In the genomic region with DNA sequence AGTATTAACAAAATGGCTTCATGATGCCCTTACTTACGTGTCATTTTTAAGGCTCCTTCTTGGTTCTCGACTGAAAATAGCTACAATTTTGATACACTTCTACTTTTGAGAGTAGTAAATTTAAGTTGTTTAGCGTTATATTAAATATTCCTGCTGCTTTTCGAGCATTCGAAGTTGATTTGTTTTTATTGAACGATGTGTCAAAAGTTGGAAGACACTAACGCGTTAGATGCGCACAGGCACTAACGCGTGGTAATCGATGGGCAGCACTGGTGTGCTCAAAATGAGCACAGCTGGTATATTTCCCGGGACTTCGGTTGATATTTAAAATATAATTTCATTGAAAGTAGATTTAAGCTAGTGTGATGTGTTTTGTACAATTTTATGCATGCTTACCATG, we compare ENCODE assay signal across 2 fruit fly cellular contexts.
TF ChIP-seq lines count a peak whose summit lies in the region.

A gene (minus strand): TSS at position 369 of the 400 bp plus-strand sequence.

TF ChIP-seq in whole organism, embryonic, 481 proteins besides CTCF, POLR2A, EP300 and RAD21 (continued from another document and continues in another):
- TF ChIP-seq stwl (tag; optimal IDR thresholded peaks at IDR 0.05; lab: Kevin White, UChicago) (peak; percentile 90), HmgZ (tag; optimal IDR thresholded peaks at IDR 0.05; lab: Kevin White, UChicago) (peak; percentile 80), CG14441 (GFP tag; IDR thresholded peaks at IDR 0.05; lab: Robert Waterston, UW) (no peak), kah (GFP tag; optimal IDR thresholded peaks at IDR 0.05; lab: Kevin White, UChicago) (no peak), peb (GFP tag; IDR thresholded peaks at IDR 0.05; lab: Robert Waterston, UW) (no peak), CG32767 (GFP tag; IDR thresholded peaks at IDR 0.05; lab: Robert Waterston, UW) (no peak), CG7357 (GFP tag; IDR thresholded peaks at IDR 0.05; lab: Robert Waterston, UW) (no peak), CG13775 (GFP tag; optimal IDR thresholded peaks at IDR 0.05; lab: Kevin White, UChicago) (no peak), CG11398 (GFP tag; optimal IDR thresholded peaks at IDR 0.05; lab: Kevin White, UChicago) (no peak), CG12236 (GFP tag; optimal IDR thresholded peaks at IDR 0.05; lab: Kevin White, UChicago) (no peak), CG1603 (tag; optimal IDR thresholded peaks at IDR 0.05; lab: Kevin White, UChicago) (peak; percentile 86), CG2116 (GFP tag; optimal IDR thresholded peaks at IDR 0.05; lab: Kevin White, UChicago) (peak; percentile 46), HmgD (GFP tag; optimal IDR thresholded peaks at IDR 0.05; lab: Kevin White, UChicago) (peak; percentile 5), Max (GFP tag; optimal IDR thresholded peaks at IDR 0.05; lab: Kevin White, UChicago) (no peak), bowl (GFP tag; IDR thresholded peaks at IDR 0.05; lab: Robert Waterston, UW) (no peak), sc (optimal IDR thresholded peaks at IDR 0.05; lab: Kevin White, UChicago) (no peak), sc (GFP tag; optimal IDR thresholded peaks at IDR 0.05; lab: Kevin White, UChicago) (no peak), CG18764 (GFP tag; optimal IDR thresholded peaks at IDR 0.05; lab: Kevin White, UChicago) (no peak), croc (GFP tag; conservative IDR thresholded peaks at IDR 0.05; lab: Robert Waterston, UW) (no peak), CG4617 (GFP tag; optimal IDR thresholded peaks at IDR 0.05; lab: Kevin White, UChicago; ENCODE audit: borderline replicate concordance) (peak; percentile 97), D19A (tag; optimal IDR thresholded peaks at IDR 0.05; lab: Kevin White, UChicago) (peak; percentile 36), NK7.1 (GFP tag; optimal IDR thresholded peaks at IDR 0.05; lab: Kevin White, UChicago) (no peak), CG7987 (GFP tag; optimal IDR thresholded peaks at IDR 0.05; lab: Kevin White, UChicago) (no peak), CG33557 (GFP tag; optimal IDR thresholded peaks at IDR 0.05; lab: Kevin White, UChicago) (no peak), CG14710 (tag; optimal IDR thresholded peaks at IDR 0.05; lab: Kevin White, UChicago) (peak; percentile 66), CG17385 (GFP tag; optimal IDR thresholded peaks at IDR 0.05; lab: Kevin White, UChicago) (no peak), CG30431 (GFP tag; optimal IDR thresholded peaks at IDR 0.05; lab: Kevin White, UChicago) (no peak), bigmax (GFP tag; optimal IDR thresholded peaks at IDR 0.05; lab: Kevin White, UChicago) (peak; percentile 30), HLH54F (GFP tag; optimal IDR thresholded peaks at IDR 0.05; lab: Kevin White, UChicago) (no peak), lbe (GFP tag; optimal IDR thresholded peaks at IDR 0.05; lab: Kevin White, UChicago) (peak; percentile 43), Mes4 (GFP tag; optimal IDR thresholded peaks at IDR 0.05; lab: Kevin White, UChicago) (no peak), Ravus (GFP tag; IDR thresholded peaks at IDR 0.05; lab: Robert Waterston, UW) (no peak), gsb (GFP tag; IDR thresholded peaks at IDR 0.05; lab: Robert Waterston, UW) (no peak), vvl (GFP tag; IDR thresholded peaks at IDR 0.05; lab: Robert Waterston, UW) (no peak), CG5245 (GFP tag; optimal IDR thresholded peaks at IDR 0.05; lab: Kevin White, UChicago) (no peak), Fer2 (tag; optimal IDR thresholded peaks at IDR 0.05; lab: Kevin White, UChicago) (no peak), tgo (GFP tag; IDR thresholded peaks at IDR 0.05; lab: Robert Waterston, UW) (no peak), trh (GFP tag; optimal IDR thresholded peaks at IDR 0.05; lab: Kevin White, UChicago) (no peak), bsh (GFP tag; optimal IDR thresholded peaks at IDR 0.05; lab: Kevin White, UChicago) (no peak), NFAT (GFP tag; IDR thresholded peaks at IDR 0.05; lab: Robert Waterston, UW) (no peak), aop (GFP tag; IDR thresholded peaks at IDR 0.05; lab: Robert Waterston, UW) (no peak), fu2 (GFP tag; optimal IDR thresholded peaks at IDR 0.05; lab: Kevin White, UChicago) (no peak), Sry-β (GFP tag; optimal IDR thresholded peaks at IDR 0.05; lab: Kevin White, UChicago) (no peak), slp2 (GFP tag; optimal IDR thresholded peaks at IDR 0.05; lab: Kevin White, UChicago) (no peak), CG3065 (GFP tag; optimal IDR thresholded peaks at IDR 0.05; lab: Kevin White, UChicago) (no peak), Awh (GFP tag; IDR thresholded peaks at IDR 0.05; lab: Robert Waterston, UW) (no peak), CG31224 (GFP tag; IDR thresholded peaks at IDR 0.05; lab: Robert Waterston, UW) (no peak), CG32772 (GFP tag; IDR thresholded peaks at IDR 0.05; lab: Robert Waterston, UW) (no peak), Dek (tag; optimal IDR thresholded peaks at IDR 0.05; lab: Kevin White, UChicago) (no peak), zen (tag; optimal IDR thresholded peaks at IDR 0.05; lab: Kevin White, UChicago) (peak; percentile 20), CG33213 (GFP tag; optimal IDR thresholded peaks at IDR 0.05; lab: Kevin White, UChicago) (peak; percentile 35), CG12942 (GFP tag; optimal IDR thresholded peaks at IDR 0.05; lab: Kevin White, UChicago) (no peak), eve (GFP tag; optimal IDR thresholded peaks at IDR 0.05; lab: Kevin White, UChicago) (no peak), crc (GFP tag; optimal IDR thresholded peaks at IDR 0.05; lab: Kevin White, UChicago) (no peak), CG12391 (tag; optimal IDR thresholded peaks at IDR 0.05; lab: Kevin White, UChicago) (peak; percentile 36), CG8290 (GFP tag; optimal IDR thresholded peaks at IDR 0.05; lab: Kevin White, UChicago) (no peak), CG8290 (tag; optimal IDR thresholded peaks at IDR 0.05; lab: Kevin White, UChicago) (no peak), CG3726 (GFP tag; IDR thresholded peaks at IDR 0.05; lab: Robert Waterston, UW) (no peak), ems (GFP tag; optimal IDR thresholded peaks at IDR 0.05; lab: Kevin White, UChicago) (no peak), CG6175 (GFP tag; IDR thresholded peaks at IDR 0.05; lab: Robert Waterston, UW) (no peak), CG7271 (tag; optimal IDR thresholded peaks at IDR 0.05; lab: Kevin White, UChicago) (no peak), dan (GFP tag; IDR thresholded peaks at IDR 0.05; lab: Robert Waterston, UW) (no peak), dm (GFP tag; optimal IDR thresholded peaks at IDR 0.05; lab: Kevin White, UChicago) (peak; percentile 2), luna (GFP tag; optimal IDR thresholded peaks at IDR 0.05; lab: Kevin White, UChicago) (no peak), jing (GFP tag; optimal IDR thresholded peaks at IDR 0.05; lab: Kevin White, UChicago) (no peak), CG10462 (GFP tag; optimal IDR thresholded peaks at IDR 0.05; lab: Kevin White, UChicago) (no peak), gsb-n (tag; optimal IDR thresholded peaks at IDR 0.05; lab: Kevin White, UChicago) (peak; percentile 8), CG18476 (GFP tag; optimal IDR thresholded peaks at IDR 0.05; lab: Kevin White, UChicago) (no peak)

TF ChIP-seq in whole organism, prepupa, 60 proteins besides CTCF, POLR2A, EP300 and RAD21 (continued from another document):
- no peak for TF ChIP-seq CG3919 (GFP tag; optimal IDR thresholded peaks at IDR 0.05; lab: Kevin White, UChicago)
- TF ChIP-seq Ets21C (GFP tag; optimal IDR thresholded peaks at IDR 0.05; lab: Kevin White, UChicago), result no peak
